Worm (Caenorhabditis elegans) whole organism, early embryonic: ENCODE data around the gene sto-3.

Source experiments
- B0310.2 ChIP-seq: sonication (generic microtip); optimal IDR thresholded peaks from 2 replicates; lab custom pipeline; 2016; ENCODE audit warnings: mild to moderate bottlenecking, missing genetic modification characterization, missing compliant biosample characterization
- F13C5.2 ChIP-seq: sonication (generic microtip); optimal IDR thresholded peaks from 2 replicates; lab custom pipeline; 2017; ENCODE audit warnings: mild to moderate bottlenecking, missing genetic modification characterization, inconsistent platforms, missing compliant biosample characterization
- aly-1 ChIP-seq: sonication (generic microtip); optimal IDR thresholded peaks from 2 replicates; lab custom pipeline; 2016; ENCODE audit warnings: missing genetic modification characterization, missing compliant biosample characterization
- ama-1 ChIP-seq: fragments of 150-350 bp; optimal IDR thresholded peaks from 2 replicates; lab custom pipeline; 2014
- ceh-13 ChIP-seq: fragments of 200-800 bp; sonication (Bioruptor generic); optimal IDR thresholded peaks from 2 replicates; lab custom pipeline; 2018; ENCODE audit warnings: mild to moderate bottlenecking, missing genetic modification characterization, missing compliant biosample characterization
- ceh-36 ChIP-seq: sonication (generic microtip); optimal IDR thresholded peaks from 2 replicates; lab custom pipeline; 2016; ENCODE audit warnings: missing genetic modification characterization, inconsistent platforms, missing compliant biosample characterization
- ets-7 ChIP-seq: sonication (generic microtip); optimal IDR thresholded peaks from 2 replicates; lab custom pipeline; 2016; ENCODE audit warnings: missing genotype, missing genetic modification characterization, missing compliant biosample characterization
- flt-1 ChIP-seq: fragments of 200-800 bp; sonication (Bioruptor generic); IDR thresholded peaks from 2 replicates; pipeline ENCODE4 v1.3.6; 2022; ENCODE audit warnings: missing genetic modification characterization, missing compliant biosample characterization
- hmbx-1 ChIP-seq: sonication (generic microtip); optimal IDR thresholded peaks from 2 replicates; lab custom pipeline; 2016; ENCODE audit warnings: mild to moderate bottlenecking, missing genetic modification characterization, missing compliant biosample characterization
- hmg-4 ChIP-seq: fragments of 200-800 bp; sonication (Bioruptor generic); optimal IDR thresholded peaks from 2 replicates; lab custom pipeline; 2018; ENCODE audit warnings: mild to moderate bottlenecking, missing genetic modification characterization, missing compliant biosample characterization
- hnd-1 ChIP-seq: sonication (generic microtip); optimal IDR thresholded peaks from 2 replicates; lab custom pipeline; 2016; ENCODE audit warnings: missing genetic modification characterization, missing compliant biosample characterization
- pes-1 ChIP-seq: fragments of 200-800 bp; sonication (Bioruptor generic); IDR thresholded peaks from 2 replicates; pipeline ENCODE4 v1.3.6; 2022; ENCODE audit warnings: missing genetic modification reagents, missing genetic modification characterization, missing compliant biosample characterization
- scrt-1 ChIP-seq: fragments of 200-800 bp; sonication (Bioruptor generic); IDR thresholded peaks from 2 replicates; pipeline ENCODE4 v1.3.6; 2022; ENCODE audit warnings: missing genetic modification characterization, missing compliant biosample characterization
- sea-1 ChIP-seq: fragments of 200-800 bp; sonication (Bioruptor generic); conservative IDR thresholded peaks from 2 replicates; pipeline ENCODE4 v1.3.6; 2022; ENCODE audit warnings: missing genetic modification characterization, missing compliant biosample characterization
- tbx-11 ChIP-seq: fragments of 200-800 bp; sonication (Bioruptor generic); IDR thresholded peaks from 2 replicates; pipeline ENCODE4 v1.3.6; 2022; ENCODE audit warnings: missing genetic modification characterization, missing compliant biosample characterization
- tbx-37 ChIP-seq: fragments of 200-800 bp; sonication (Bioruptor generic); conservative IDR thresholded peaks from 2 replicates; pipeline ENCODE4 v1.3.6; 2022; ENCODE audit warnings: missing genetic modification reagents, missing genetic modification characterization, missing compliant biosample characterization
- tra-4 ChIP-seq: sonication (generic microtip); optimal IDR thresholded peaks from 2 replicates; lab custom pipeline; 2017; ENCODE audit warnings: missing genetic modification characterization, missing compliant biosample characterization

The sto-3 gene

DNA sequence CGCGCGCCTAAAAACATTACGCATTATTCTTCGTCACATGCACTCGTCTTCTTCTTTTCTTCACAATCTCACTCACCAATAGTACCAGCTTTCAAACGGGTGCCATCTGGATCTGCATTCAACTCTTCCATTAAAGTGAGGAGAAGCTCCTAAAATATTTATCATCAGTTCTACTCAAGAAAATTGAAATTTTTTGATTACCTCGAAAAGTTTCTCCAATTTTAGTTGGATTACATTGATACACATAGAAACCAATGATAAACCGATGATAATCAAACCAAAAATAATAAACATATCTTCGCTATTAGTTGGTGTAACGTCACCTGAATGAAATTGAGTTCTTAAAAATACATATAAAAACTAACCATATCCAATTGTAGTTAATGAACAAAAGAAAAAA, 2.7 kb upstream of the sto-3 start:
- TF ChIP-seq aly-1 (tag; lab: Kevin White, UChicago) (no peak), ceh-36 (no peak), B0310.2 (tag; lab: Kevin White, UChicago) (no peak), hmg-4 (GFP tag; lab: Kevin White, UChicago) (no peak), pes-1 (no peak), tbx-11 (GFP tag; lab: Robert Waterston, UW) (no peak), hmbx-1 (no peak), scrt-1 (GFP tag; lab: Robert Waterston, UW) (no peak), F13C5.2 (tag; lab: Kevin White, UChicago) (no peak), tbx-37 (GFP tag; lab: Robert Waterston, UW) (no peak), hnd-1 (tag; lab: Kevin White, UChicago) (no peak), flt-1 (GFP tag; lab: Robert Waterston, UW) (no peak), ama-1 (lab: Kevin White, UChicago) (no peak), sea-1 (GFP tag; lab: Robert Waterston, UW) (no peak), ets-7 (no peak)

DNA sequence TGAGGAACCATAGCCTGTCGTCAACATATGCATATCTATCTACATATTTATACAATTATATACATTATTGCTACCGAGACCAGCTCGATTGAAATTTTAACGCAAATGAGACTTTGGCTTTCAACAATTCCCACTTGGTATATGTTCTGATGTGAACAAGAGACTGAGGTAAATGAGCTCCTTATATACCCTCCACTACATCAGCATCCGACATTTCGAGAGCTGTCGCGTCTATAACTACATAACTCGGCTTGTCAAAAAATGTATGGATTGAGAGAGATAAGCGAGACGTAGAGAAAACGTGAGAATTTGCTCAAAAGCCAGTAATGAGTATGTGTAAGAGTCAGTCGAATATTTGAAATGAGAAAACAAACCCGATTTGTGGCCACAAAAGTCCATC, 1.5 kb upstream of the sto-3 start:
- TF ChIP-seq aly-1 (tag; lab: Kevin White, UChicago) (no peak), hmg-4 (GFP tag; lab: Kevin White, UChicago) (no peak), ceh-36 (no peak), ets-7 (no peak), pes-1 (no peak), B0310.2 (tag; lab: Kevin White, UChicago) (no peak)

DNA sequence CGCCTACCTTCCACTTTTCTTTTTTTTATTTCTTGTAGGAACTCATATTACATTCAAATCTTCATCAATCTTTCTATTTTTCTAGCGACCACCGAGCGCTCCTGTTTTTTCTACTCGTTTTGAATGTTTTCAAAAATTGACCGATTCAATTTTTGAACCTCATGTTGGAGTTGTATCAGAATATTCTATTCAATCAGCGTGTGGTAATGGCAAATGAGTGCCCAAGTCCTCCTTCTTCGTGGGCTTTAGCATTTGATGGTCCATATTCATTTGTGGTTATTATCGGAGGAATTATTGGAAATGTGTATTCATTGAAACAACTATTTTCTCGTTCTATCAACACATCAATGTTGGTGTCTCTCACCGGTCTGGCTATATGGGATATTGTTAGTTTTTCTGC, 4.5 kb downstream of the sto-3 start, which contains the start of gene F52D10.4:
TSS of gene F52D10.4 (plus strand) at position 84 of the 400 bp plus-strand sequence.
- TF ChIP-seq tbx-11 (GFP tag; lab: Robert Waterston, UW) (no peak), pes-1 (no peak), ets-7 (no peak), sea-1 (GFP tag; lab: Robert Waterston, UW) (no peak), tbx-37 (GFP tag; lab: Robert Waterston, UW) (no peak), hmg-4 (GFP tag; lab: Kevin White, UChicago) (no peak), aly-1 (tag; lab: Kevin White, UChicago) (no peak), ceh-36 (no peak), B0310.2 (tag; lab: Kevin White, UChicago) (no peak), scrt-1 (GFP tag; lab: Robert Waterston, UW) (no peak), hmbx-1 (no peak), hnd-1 (tag; lab: Kevin White, UChicago) (no peak), tra-4 (tag; lab: Kevin White, UChicago) (no peak), F13C5.2 (tag; lab: Kevin White, UChicago) (no peak), flt-1 (GFP tag; lab: Robert Waterston, UW) (no peak), ceh-13 (GFP tag; lab: Kevin White, UChicago) (no peak), ama-1 (lab: Kevin White, UChicago) (no peak)

DNA sequence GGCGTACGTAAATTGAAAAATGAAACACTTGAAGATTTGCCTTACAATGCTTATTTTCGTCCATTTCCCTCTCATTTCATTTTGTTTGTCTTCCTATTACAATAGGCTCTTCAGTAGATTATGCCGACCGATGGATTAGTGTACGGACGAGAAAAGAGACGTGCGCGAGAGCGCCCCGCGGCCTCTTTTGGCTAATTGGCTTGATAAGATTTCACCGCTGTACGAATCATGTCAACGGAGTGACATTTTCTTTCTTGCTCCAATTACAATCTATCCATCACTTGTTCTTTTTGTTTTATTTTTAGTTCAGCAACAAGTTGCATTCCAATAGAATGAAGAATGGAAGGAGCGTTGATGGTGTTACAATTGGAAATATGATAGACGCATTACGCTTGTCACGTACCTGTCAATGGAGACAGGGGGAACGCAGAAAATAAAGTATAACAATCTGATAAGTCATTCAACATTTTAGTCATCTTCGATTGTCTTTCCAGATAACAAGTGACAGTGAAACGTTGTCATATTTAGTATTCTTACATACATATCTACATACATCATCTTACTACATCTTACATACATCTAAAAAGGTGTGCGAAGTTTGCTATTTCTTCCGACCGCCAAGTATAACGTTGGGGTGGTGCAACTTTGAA, 13.7 kb downstream of the sto-3 start:
- no peak for TF ChIP-seq ceh-13 (GFP tag; lab: Kevin White, UChicago)
- no peak for TF ChIP-seq scrt-1 (GFP tag; lab: Robert Waterston, UW)
- TF ChIP-seq tbx-11 (GFP tag; lab: Robert Waterston, UW), result no peak
- TF ChIP-seq flt-1 (GFP tag; lab: Robert Waterston, UW), result no peak
- TF ChIP-seq ets-7, result no peak
- no peak for TF ChIP-seq B0310.2 (tag; lab: Kevin White, UChicago)
- TF ChIP-seq aly-1 (tag; lab: Kevin White, UChicago), result no peak
- TF ChIP-seq ceh-36, result no peak

DNA sequence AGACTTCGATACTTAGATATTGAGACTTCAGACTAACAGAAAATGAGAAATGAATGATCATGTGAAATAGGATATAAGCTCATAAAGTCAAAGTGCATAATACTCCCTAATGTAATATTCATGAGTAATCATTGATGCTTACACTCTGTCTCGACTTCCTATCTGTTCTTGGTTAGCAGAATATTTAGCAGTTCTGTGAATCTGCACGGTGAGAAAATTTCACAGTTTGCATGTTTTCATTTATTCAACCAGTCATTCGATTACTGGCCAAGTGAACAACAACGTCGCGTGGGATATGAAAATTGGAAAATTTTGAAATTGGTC, 14.4 kb downstream of the sto-3 start:
- no peak for TF ChIP-seq tra-4 (tag; lab: Kevin White, UChicago)

DNA sequence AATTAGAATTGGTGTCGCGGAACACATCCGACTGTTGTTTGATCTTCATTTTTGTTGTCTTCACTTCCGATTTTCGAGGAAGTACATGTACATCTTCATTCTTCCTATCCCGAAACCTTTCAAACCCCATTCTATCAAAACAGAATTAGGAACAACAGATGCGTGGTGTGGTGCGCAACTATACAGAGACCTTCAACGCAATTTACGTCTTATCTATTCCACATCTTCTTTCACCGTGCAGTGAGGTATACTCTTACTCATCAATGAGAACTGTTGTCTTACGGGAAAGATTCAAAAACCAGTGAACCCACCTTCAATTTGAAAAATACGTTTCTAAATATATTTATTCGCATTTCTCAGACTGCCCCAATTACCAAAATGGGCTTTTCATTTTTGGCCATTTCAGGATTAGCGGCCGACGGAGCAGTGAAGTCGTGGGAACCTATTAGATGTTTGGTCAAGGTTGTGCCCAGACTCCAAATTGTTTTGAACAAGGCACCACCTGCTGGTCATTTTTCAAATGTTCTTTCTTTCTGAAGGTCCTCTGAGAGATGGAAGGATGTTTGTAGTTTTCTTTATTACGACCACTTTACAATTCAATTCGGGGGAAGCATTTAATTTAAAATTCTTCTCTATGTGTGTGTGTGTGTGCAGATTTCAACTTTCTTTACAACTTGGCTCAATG, 14.9 kb downstream of the sto-3 start:
- TF ChIP-seq F13C5.2 (tag; lab: Kevin White, UChicago) (no peak), ceh-36 (no peak), flt-1 (GFP tag; lab: Robert Waterston, UW) (no peak), aly-1 (tag; lab: Kevin White, UChicago) (no peak), sea-1 (GFP tag; lab: Robert Waterston, UW) (no peak), tra-4 (tag; lab: Kevin White, UChicago) (no peak), pes-1 (no peak)

DNA sequence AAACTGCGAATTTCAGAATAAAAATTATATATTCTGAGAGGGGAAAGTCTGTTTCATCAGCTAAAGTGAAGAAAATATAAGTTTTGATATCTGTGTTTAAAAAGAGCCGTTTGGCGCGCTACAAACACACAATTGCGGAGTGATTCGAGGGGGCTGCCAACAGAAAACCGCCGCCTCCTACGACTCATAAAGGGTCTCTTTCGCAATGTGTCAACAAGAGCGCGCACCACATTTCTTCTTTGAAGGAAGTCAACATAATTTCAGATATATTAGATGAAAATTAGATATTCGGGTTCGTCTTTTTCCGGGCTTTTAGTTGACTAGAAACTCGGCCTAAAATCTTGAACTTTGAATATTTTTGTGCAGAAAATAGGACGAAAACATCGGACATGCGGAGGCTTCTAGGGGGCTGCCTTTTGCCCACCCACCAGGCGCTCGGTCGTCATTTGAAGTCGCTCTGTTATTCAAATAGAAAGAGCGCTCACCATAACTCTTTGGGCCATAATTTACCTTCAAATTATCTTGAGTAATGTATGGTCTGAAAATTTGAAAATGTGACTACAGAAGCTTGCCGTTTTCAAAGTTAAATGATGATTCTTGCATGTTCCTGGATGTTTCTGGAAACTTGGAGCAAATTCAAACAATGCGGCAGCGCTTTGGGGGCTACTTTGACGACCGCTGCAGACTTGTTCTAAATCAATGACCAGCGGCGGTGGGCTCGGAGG, 16.0 kb downstream of the sto-3 start:
- peak; percentile 79 for TF ChIP-seq scrt-1 (GFP tag; lab: Robert Waterston, UW)
- TF ChIP-seq ceh-36, result peak; percentile 92
- TF ChIP-seq tbx-37 (GFP tag; lab: Robert Waterston, UW), result no peak
- TF ChIP-seq ets-7, result peak; percentile 54
- TF ChIP-seq ceh-13 (GFP tag; lab: Kevin White, UChicago), result peak; percentile 63
- TF ChIP-seq aly-1 (tag; lab: Kevin White, UChicago), result peak; percentile 58
- TF ChIP-seq pes-1, result peak; percentile 83
- TF ChIP-seq tbx-11 (GFP tag; lab: Robert Waterston, UW), result peak; percentile 61; the same call in 1 of the 2 replicates
- TF ChIP-seq flt-1 (GFP tag; lab: Robert Waterston, UW), result peak; percentile 64
- peak; percentile 92 for TF ChIP-seq hmg-4 (GFP tag; lab: Kevin White, UChicago)
- TF ChIP-seq sea-1 (GFP tag; lab: Robert Waterston, UW), result peak; percentile 87
- no peak for TF ChIP-seq ama-1 (lab: Kevin White, UChicago)
- TF ChIP-seq hmbx-1, result peak; percentile 95
- peak; percentile 98 for TF ChIP-seq tra-4 (tag; lab: Kevin White, UChicago)
- peak; percentile 100 for TF ChIP-seq F13C5.2 (tag; lab: Kevin White, UChicago)
- peak; percentile 98 for TF ChIP-seq B0310.2 (tag; lab: Kevin White, UChicago)
- TF ChIP-seq hnd-1 (tag; lab: Kevin White, UChicago), result peak; percentile 82
